Worm (Caenorhabditis elegans) whole organism, late embryonic: Measurements from ENCODE around the gene M176.11.

Experiments used
- C08G9.2 ChIP-seq: sonication (generic microtip); optimal IDR thresholded peaks from 2 replicates; lab custom pipeline; 2016; ENCODE audit warnings: mild to moderate bottlenecking, missing genetic modification characterization, moderate library complexity, missing compliant biosample characterization
- T23F11.4 ChIP-seq: fragments of 200-800 bp; sonication (Bioruptor generic); optimal IDR thresholded peaks from 2 replicates; lab custom pipeline; 2018; ENCODE audit warnings: mild to moderate bottlenecking, missing genetic modification characterization, missing compliant biosample characterization
- ahr-1 ChIP-seq: sonication (generic microtip); optimal IDR thresholded peaks from 2 replicates; lab custom pipeline; 2016; ENCODE audit warnings: missing genetic modification characterization, missing compliant biosample characterization
- ama-1 ChIP-seq: fragments of 150-350 bp; optimal IDR thresholded peaks from 2 replicates; lab custom pipeline; 2014
- ceh-14 ChIP-seq: sonication (generic microtip); optimal IDR thresholded peaks from 2 replicates; lab custom pipeline; 2016; ENCODE audit warnings: missing genotype, missing genetic modification characterization, missing compliant biosample characterization
- ceh-18 ChIP-seq: sonication (generic microtip); optimal IDR thresholded peaks from 2 replicates; lab custom pipeline; 2016; ENCODE audit warnings: missing genetic modification characterization, missing compliant biosample characterization
- ceh-19 ChIP-seq: fragments of 200-800 bp; sonication (Bioruptor generic); optimal IDR thresholded peaks from 2 replicates; lab custom pipeline; 2018; ENCODE audit warnings: mild to moderate bottlenecking, missing genetic modification characterization, missing compliant biosample characterization
- ceh-22 ChIP-seq: sonication (generic microtip); optimal IDR thresholded peaks from 2 replicates; lab custom pipeline; 2017; ENCODE audit warnings: missing biosample characterization, missing genetic modification characterization
- ceh-24 ChIP-seq: sonication (generic microtip); optimal IDR thresholded peaks from 2 replicates; lab custom pipeline; 2016; ENCODE audit warnings: mild to moderate bottlenecking, missing genetic modification characterization, missing compliant biosample characterization
- ceh-31 ChIP-seq: sonication (generic microtip); optimal IDR thresholded peaks from 2 replicates; lab custom pipeline; 2016; ENCODE audit warnings: missing genetic modification characterization, missing compliant biosample characterization
- ceh-45 ChIP-seq: fragments of 200-800 bp; sonication (Bioruptor generic); IDR thresholded peaks from 2 replicates; pipeline ENCODE4 v1.3.6; 2022; ENCODE audit warnings: missing genetic modification reagents, missing genetic modification characterization, missing compliant biosample characterization
- ceh-48 ChIP-seq: sonication (generic microtip); optimal IDR thresholded peaks from 2 replicates; lab custom pipeline; 2016; ENCODE audit warnings: missing genetic modification characterization, inconsistent platforms, missing compliant biosample characterization
- ceh-6 ChIP-seq: fragments of 200-800 bp; sonication (Bioruptor generic); optimal IDR thresholded peaks from 2 replicates; lab custom pipeline; 2018; ENCODE audit warnings: mild to moderate bottlenecking, missing genetic modification characterization, missing compliant biosample characterization
- ceh-9 ChIP-seq: sonication (generic microtip); optimal IDR thresholded peaks from 2 replicates; lab custom pipeline; 2016; ENCODE audit warnings: mild to moderate bottlenecking, missing genetic modification characterization, inconsistent platforms, missing compliant biosample characterization
- dmd-4 ChIP-seq: sonication (generic microtip); optimal IDR thresholded peaks from 2 replicates; lab custom pipeline; 2016; ENCODE audit warnings: borderline replicate concordance, missing genetic modification characterization, missing compliant biosample characterization
- dve-1 ChIP-seq: sonication (generic microtip); optimal IDR thresholded peaks from 2 replicates; lab custom pipeline; 2017; ENCODE audit warnings: antibody characterized with exemption, mild to moderate bottlenecking, missing genetic modification characterization, missing compliant biosample characterization
- elt-2 ChIP-seq: sonication (generic microtip); optimal IDR thresholded peaks from 2 replicates; lab custom pipeline; 2016; ENCODE audit warnings: missing genetic modification reagents, missing genetic modification characterization, missing compliant biosample characterization
- ets-4 ChIP-seq: sonication (generic microtip); optimal IDR thresholded peaks from 2 replicates; lab custom pipeline; 2016; ENCODE audit warnings: missing genetic modification characterization, missing compliant biosample characterization
- fax-1 ChIP-seq: sonication (generic microtip); optimal IDR thresholded peaks from 2 replicates; lab custom pipeline; 2016; ENCODE audit warnings: missing genotype, missing genetic modification characterization, missing compliant biosample characterization
- fkh-10 ChIP-seq: fragments of 150-350 bp; optimal IDR thresholded peaks from 2 replicates; lab custom pipeline; 2014; ENCODE audit warnings: missing biosample characterization, missing genetic modification reagents, missing genetic modification characterization
- gmeb-2 ChIP-seq: sonication (generic microtip); optimal IDR thresholded peaks from 2 replicates; lab custom pipeline; 2016; ENCODE audit warnings: missing genetic modification characterization, inconsistent platforms, missing compliant biosample characterization
- hlh-13 ChIP-seq: fragments of 200-800 bp; sonication (Bioruptor generic); optimal IDR thresholded peaks from 2 replicates; lab custom pipeline; 2018; ENCODE audit warnings: mild to moderate bottlenecking, missing genetic modification characterization, missing compliant biosample characterization
- hlh-6 ChIP-seq: sonication (generic microtip); optimal IDR thresholded peaks from 2 replicates; lab custom pipeline; 2016; ENCODE audit warnings: missing genotype, missing genetic modification characterization, missing compliant biosample characterization
- hlh-8 ChIP-seq: sonication (generic microtip); optimal IDR thresholded peaks from 2 replicates; lab custom pipeline; 2016; ENCODE audit warnings: missing genotype, missing genetic modification characterization, missing compliant biosample characterization
- lim-6 ChIP-seq: sonication (generic microtip); optimal IDR thresholded peaks from 2 replicates; lab custom pipeline; 2016; ENCODE audit warnings: missing genetic modification characterization, missing compliant biosample characterization
- lin-11 ChIP-seq: fragments of 200-800 bp; sonication (Bioruptor generic); optimal IDR thresholded peaks from 2 replicates; lab custom pipeline; 2018; ENCODE audit warnings: mild to moderate bottlenecking, missing genetic modification characterization, missing compliant biosample characterization
- madf-2 ChIP-seq: sonication (generic microtip); optimal IDR thresholded peaks from 2 replicates; lab custom pipeline; 2017; ENCODE audit warnings: missing genetic modification characterization, missing compliant biosample characterization
- mec-3 ChIP-seq: sonication (generic microtip); optimal IDR thresholded peaks from 2 replicates; lab custom pipeline; 2016; ENCODE audit warnings: borderline replicate concordance, missing genetic modification characterization, missing compliant biosample characterization
- nhr-11 ChIP-seq: fragments of 150-350 bp; optimal IDR thresholded peaks from 2 replicates; lab custom pipeline; 2014; ENCODE audit warnings: missing biosample characterization, missing genetic modification characterization
- pag-3 ChIP-seq: sonication (generic microtip); optimal IDR thresholded peaks from 2 replicates; lab custom pipeline; 2016; ENCODE audit warnings: missing compliant biosample characterization, missing genetic modification characterization, borderline replicate concordance
- pat-9 ChIP-seq: fragments of 200-800 bp; sonication (Bioruptor generic); optimal IDR thresholded peaks from 2 replicates; lab custom pipeline; 2018; ENCODE audit warnings: mild to moderate bottlenecking, missing genetic modification characterization, moderate library complexity, missing compliant biosample characterization
- pha-2 ChIP-seq: sonication (generic microtip); optimal IDR thresholded peaks from 2 replicates; lab custom pipeline; 2017; ENCODE audit warnings: mild to moderate bottlenecking, missing genetic modification characterization, missing compliant biosample characterization
- pha-4 ChIP-seq: fragments of 150-350 bp; optimal IDR thresholded peaks from 2 replicates; lab custom pipeline; 2018; ENCODE audit warnings: missing biosample characterization, missing genetic modification reagents, missing genetic modification characterization
- pqm-1 ChIP-seq: sonication (generic microtip); optimal IDR thresholded peaks from 2 replicates; lab custom pipeline; 2016; ENCODE audit warnings: missing genetic modification characterization, missing compliant biosample characterization
- ref-2 ChIP-seq: sonication (generic microtip); optimal IDR thresholded peaks from 2 replicates; lab custom pipeline; 2016; ENCODE audit warnings: missing genetic modification characterization, missing compliant biosample characterization
- rnt-1 ChIP-seq: sonication (generic microtip); optimal IDR thresholded peaks from 2 replicates; lab custom pipeline; 2016; ENCODE audit warnings: missing genetic modification characterization, missing compliant biosample characterization
- sdc-2 ChIP-seq: sonication (generic microtip); optimal IDR thresholded peaks from 2 replicates; lab custom pipeline; 2016; ENCODE audit warnings: missing genotype, missing genetic modification characterization, missing compliant biosample characterization
- tbx-2 ChIP-seq: sonication (generic microtip); optimal IDR thresholded peaks from 2 replicates; lab custom pipeline; 2016; ENCODE audit warnings: missing genetic modification characterization, missing compliant biosample characterization
- tbx-7 ChIP-seq: sonication (generic microtip); optimal IDR thresholded peaks from 2 replicates; lab custom pipeline; 2016; ENCODE audit warnings: missing genotype, missing genetic modification characterization, missing compliant biosample characterization
- ttx-3 ChIP-seq: sonication (generic microtip); optimal IDR thresholded peaks from 2 replicates; lab custom pipeline; 2016; ENCODE audit warnings: missing genetic modification reagents, missing genetic modification characterization, missing compliant biosample characterization
- unc-55 ChIP-seq: sonication (generic microtip); optimal IDR thresholded peaks from 2 replicates; lab custom pipeline; 2017; ENCODE audit warnings: missing biosample characterization, missing genetic modification reagents, missing genetic modification characterization
- unc-86 ChIP-seq: sonication (generic microtip); optimal IDR thresholded peaks from 2 replicates; lab custom pipeline; 2016; ENCODE audit warnings: missing genetic modification characterization, missing compliant biosample characterization

The M176.11 gene

ce11 chrII:9407469-9407868, 14.6 kb upstream of the M176.11 start, which contains the start of gene arrd-2:
Gene arrd-2 (plus strand): TSS chrII:9407769.
- no peak for TF ChIP-seq ahr-1 (tag; lab: Kevin White, UChicago)
- TF ChIP-seq rnt-1 (tag; lab: Kevin White, UChicago), result no peak
- TF ChIP-seq elt-2, result no peak
- TF ChIP-seq ceh-6 (GFP tag; lab: Kevin White, UChicago), result no peak
- no peak for TF ChIP-seq ceh-19 (GFP tag; lab: Kevin White, UChicago)
- TF ChIP-seq pha-4 (tag; lab: Kevin White, UChicago), result no peak
- no peak for TF ChIP-seq ceh-48
- TF ChIP-seq mec-3, result no peak
- no peak for TF ChIP-seq T23F11.4
- no peak for TF ChIP-seq pat-9 (tag; lab: Kevin White, UChicago)
- TF ChIP-seq ceh-9 (tag; lab: Kevin White, UChicago), result no peak

ce11 chrII:9411497-9411896, 10.6 kb upstream of the M176.11 start, which contains the start of gene M176.9:
Gene M176.9 (minus strand): TSS chrII:9411597.
- TF ChIP-seq ceh-18 (tag; lab: Kevin White, UChicago), result no peak
- no peak for TF ChIP-seq pag-3
- no peak for TF ChIP-seq dmd-4 (tag; lab: Kevin White, UChicago)
- no peak for TF ChIP-seq madf-2 (tag; lab: Kevin White, UChicago)
- TF ChIP-seq ceh-14, result no peak
- TF ChIP-seq hlh-8 (tag; lab: Kevin White, UChicago), result no peak
- TF ChIP-seq dve-1, result no peak
- TF ChIP-seq fax-1 (tag; lab: Kevin White, UChicago), result no peak
- no peak for TF ChIP-seq ceh-22 (tag; lab: Kevin White, UChicago)
- TF ChIP-seq ceh-48, result no peak

ce11 chrII:9412086-9412608, 9.9 kb upstream of the M176.11 start, which contains the start of gene arrd-3:
Gene arrd-3 (plus strand): TSS chrII:9412558.
- TF ChIP-seq pqm-1 (tag; lab: Kevin White, UChicago) (no peak), fkh-10 (GFP tag; lab: Kevin White, UChicago) (no peak), ref-2 (tag; lab: Kevin White, UChicago) (no peak)

ce11 chrII:9416381-9417276, 5.4 kb upstream of the M176.11 start, which contains the start of the genes gss-1 and chch-3:
Gene gss-1 (minus strand): TSS chrII:9416431.
Gene chch-3 (plus strand): TSS chrII:9417013.
- no peak for TF ChIP-seq unc-86 (tag; lab: Kevin White, UChicago)
- TF ChIP-seq ref-2 (tag; lab: Kevin White, UChicago), result no peak
- peak; percentile 25 for TF ChIP-seq elt-2
- no peak for TF ChIP-seq pag-3
- no peak for TF ChIP-seq ahr-1 (tag; lab: Kevin White, UChicago)
- TF ChIP-seq ama-1 (lab: Kevin White, UChicago), result no peak
- no peak for TF ChIP-seq lin-11
- no peak for TF ChIP-seq ceh-45 (GFP tag; lab: Robert Waterston, UW)
- TF ChIP-seq nhr-11 (tag; lab: Kevin White, UChicago), result no peak
- TF ChIP-seq hlh-6 (tag; lab: Kevin White, UChicago), result no peak
- TF ChIP-seq ceh-9 (tag; lab: Kevin White, UChicago), result no peak
- no peak for TF ChIP-seq ceh-48
- TF ChIP-seq pat-9 (tag; lab: Kevin White, UChicago), result no peak
- no peak for TF ChIP-seq mec-3
- TF ChIP-seq tbx-2, result peak; percentile 3
- no peak for TF ChIP-seq gmeb-2 (tag; lab: Kevin White, UChicago)
- no peak for TF ChIP-seq hlh-13 (GFP tag; lab: Kevin White, UChicago)
- TF ChIP-seq fax-1 (tag; lab: Kevin White, UChicago), result no peak
- no peak for TF ChIP-seq ceh-24 (tag; lab: Kevin White, UChicago)
- TF ChIP-seq lim-6 (tag; lab: Kevin White, UChicago), result no peak
- TF ChIP-seq hlh-8 (tag; lab: Kevin White, UChicago), result no peak
- no peak for TF ChIP-seq ceh-19 (GFP tag; lab: Kevin White, UChicago)
- no peak for TF ChIP-seq tbx-7 (tag; lab: Kevin White, UChicago)
- no peak for TF ChIP-seq ceh-22 (tag; lab: Kevin White, UChicago)
- no peak for TF ChIP-seq pha-2 (tag; lab: Kevin White, UChicago)
- TF ChIP-seq dve-1, result no peak
- TF ChIP-seq unc-55 (GFP tag; lab: Kevin White, UChicago), result no peak
- no peak for TF ChIP-seq ttx-3 (tag; lab: Kevin White, UChicago)
- no peak for TF ChIP-seq ets-4 (tag; lab: Kevin White, UChicago)
- TF ChIP-seq sdc-2 (tag; lab: Kevin White, UChicago), result no peak
- no peak for TF ChIP-seq ceh-18 (tag; lab: Kevin White, UChicago)
- TF ChIP-seq ceh-31, result peak; percentile 12
- TF ChIP-seq C08G9.2 (tag; lab: Kevin White, UChicago), result no peak
- TF ChIP-seq pha-4 (tag; lab: Kevin White, UChicago), result no peak
- TF ChIP-seq pqm-1 (tag; lab: Kevin White, UChicago), result no peak
- no peak for TF ChIP-seq ceh-6 (GFP tag; lab: Kevin White, UChicago)
- TF ChIP-seq madf-2 (tag; lab: Kevin White, UChicago), result no peak
